Worm (Caenorhabditis elegans) whole organism, late embryonic: ENCODE results near the gene lin-5.

ENCODE experiments used
- C08G9.2 ChIP-seq: sonication (generic microtip); optimal IDR thresholded peaks from 2 replicates; lab custom pipeline; 2016; ENCODE audit warnings: mild to moderate bottlenecking, missing genetic modification characterization, moderate library complexity, missing compliant biosample characterization
- K02D7.2 ChIP-seq: sonication (generic microtip); optimal IDR thresholded peaks from 2 replicates; lab custom pipeline; 2017; ENCODE audit warnings: mild to moderate bottlenecking, missing genetic modification characterization, missing compliant biosample characterization
- K09A11.1 ChIP-seq: sonication (generic microtip); optimal IDR thresholded peaks from 2 replicates; lab custom pipeline; 2017; ENCODE audit warnings: antibody characterized with exemption, mild to moderate bottlenecking, missing genetic modification characterization, missing compliant biosample characterization; ENCODE audit not compliant: insufficient read depth
- T23F11.4 ChIP-seq: fragments of 200-800 bp; sonication (Bioruptor generic); optimal IDR thresholded peaks from 2 replicates; lab custom pipeline; 2018; ENCODE audit warnings: mild to moderate bottlenecking, missing genetic modification characterization, missing compliant biosample characterization
- ahr-1 ChIP-seq: sonication (generic microtip); optimal IDR thresholded peaks from 2 replicates; lab custom pipeline; 2016; ENCODE audit warnings: missing genetic modification characterization, missing compliant biosample characterization
- ceh-2 ChIP-seq: sonication (generic microtip); optimal IDR thresholded peaks from 2 replicates; lab custom pipeline; 2016; ENCODE audit warnings: missing genotype, missing genetic modification characterization, missing compliant biosample characterization
- ceh-31 ChIP-seq: sonication (generic microtip); optimal IDR thresholded peaks from 2 replicates; lab custom pipeline; 2016; ENCODE audit warnings: missing genetic modification characterization, missing compliant biosample characterization
- ceh-9 ChIP-seq: sonication (generic microtip); optimal IDR thresholded peaks from 2 replicates; lab custom pipeline; 2016; ENCODE audit warnings: mild to moderate bottlenecking, missing genetic modification characterization, inconsistent platforms, missing compliant biosample characterization
- elt-4 ChIP-seq: sonication (generic microtip); optimal IDR thresholded peaks from 2 replicates; lab custom pipeline; 2016; ENCODE audit warnings: missing genetic modification characterization, missing compliant biosample characterization
- ets-4 ChIP-seq: sonication (generic microtip); optimal IDR thresholded peaks from 2 replicates; lab custom pipeline; 2016; ENCODE audit warnings: missing genetic modification characterization, missing compliant biosample characterization
- fkh-6 ChIP-seq: sonication (generic microtip); optimal IDR thresholded peaks from 2 replicates; lab custom pipeline; 2016; ENCODE audit warnings: missing genetic modification characterization, missing compliant biosample characterization
- hlh-13 ChIP-seq: fragments of 200-800 bp; sonication (Bioruptor generic); optimal IDR thresholded peaks from 2 replicates; lab custom pipeline; 2018; ENCODE audit warnings: mild to moderate bottlenecking, missing genetic modification characterization, missing compliant biosample characterization
- hlh-15 ChIP-seq: sonication (generic microtip); optimal IDR thresholded peaks from 2 replicates; lab custom pipeline; 2016; ENCODE audit warnings: missing genetic modification characterization, missing compliant biosample characterization
- hlh-30 ChIP-seq: sonication (generic microtip); optimal IDR thresholded peaks from 2 replicates; lab custom pipeline; 2017; ENCODE audit warnings: antibody characterized with exemption, missing genetic modification characterization, missing compliant biosample characterization; ENCODE audit not compliant: insufficient read depth
- hlh-8 ChIP-seq: sonication (generic microtip); optimal IDR thresholded peaks from 2 replicates; lab custom pipeline; 2016; ENCODE audit warnings: missing genotype, missing genetic modification characterization, missing compliant biosample characterization
- lim-6 ChIP-seq: sonication (generic microtip); optimal IDR thresholded peaks from 2 replicates; lab custom pipeline; 2016; ENCODE audit warnings: missing genetic modification characterization, missing compliant biosample characterization
- mec-3 ChIP-seq: sonication (generic microtip); optimal IDR thresholded peaks from 2 replicates; lab custom pipeline; 2016; ENCODE audit warnings: borderline replicate concordance, missing genetic modification characterization, missing compliant biosample characterization
- nfya-1 ChIP-seq: sonication (generic microtip); optimal IDR thresholded peaks from 2 replicates; lab custom pipeline; 2017; ENCODE audit warnings: missing genetic modification characterization, mild to moderate bottlenecking, missing compliant biosample characterization, antibody characterized with exemption, moderate library complexity
- nhr-11 ChIP-seq: fragments of 150-350 bp; optimal IDR thresholded peaks from 2 replicates; lab custom pipeline; 2014; ENCODE audit warnings: missing biosample characterization, missing genetic modification characterization
- nhr-232 ChIP-seq: sonication (generic microtip); optimal IDR thresholded peaks from 2 replicates; lab custom pipeline; 2016; ENCODE audit warnings: missing genetic modification characterization, missing compliant biosample characterization
- npax-4 ChIP-seq: sonication (generic microtip); optimal IDR thresholded peaks from 2 replicates; lab custom pipeline; 2016; ENCODE audit warnings: missing genetic modification characterization, missing compliant biosample characterization
- pat-9 ChIP-seq: fragments of 200-800 bp; sonication (Bioruptor generic); optimal IDR thresholded peaks from 2 replicates; lab custom pipeline; 2018; ENCODE audit warnings: mild to moderate bottlenecking, missing genetic modification characterization, moderate library complexity, missing compliant biosample characterization
- pha-2 ChIP-seq: sonication (generic microtip); optimal IDR thresholded peaks from 2 replicates; lab custom pipeline; 2017; ENCODE audit warnings: mild to moderate bottlenecking, missing genetic modification characterization, missing compliant biosample characterization
- pha-4 ChIP-seq: fragments of 150-350 bp; optimal IDR thresholded peaks from 2 replicates; lab custom pipeline; 2018; ENCODE audit warnings: missing biosample characterization, missing genetic modification reagents, missing genetic modification characterization
- sox-4 ChIP-seq: sonication (generic microtip); optimal IDR thresholded peaks from 2 replicates; lab custom pipeline; 2017; ENCODE audit warnings: mild to moderate bottlenecking, missing genetic modification characterization, inconsistent platforms, missing compliant biosample characterization
- tbx-2 ChIP-seq: sonication (generic microtip); optimal IDR thresholded peaks from 2 replicates; lab custom pipeline; 2016; ENCODE audit warnings: missing genetic modification characterization, missing compliant biosample characterization
- tbx-7 ChIP-seq: sonication (generic microtip); optimal IDR thresholded peaks from 2 replicates; lab custom pipeline; 2016; ENCODE audit warnings: missing genotype, missing genetic modification characterization, missing compliant biosample characterization
- unc-3 ChIP-seq, 2 experiments: fragments of 200-800 bp in 1 of 2; sonication (Bioruptor generic) in 1 of 2; sonication (generic microtip) in 1 of 2; conservative IDR thresholded peaks in 1 of 2; optimal IDR thresholded peaks in 1 of 2; 2 replicates each; pipeline versions ENCODE4 v1.3.6 to Lab custom; 2016 to 2022; ENCODE audit warnings: missing compliant biosample characterization in 2 of 2, missing genetic modification characterization in 2 of 2, missing genetic modification reagents in 1 of 2
- unc-86 ChIP-seq: sonication (generic microtip); optimal IDR thresholded peaks from 2 replicates; lab custom pipeline; 2016; ENCODE audit warnings: missing genetic modification characterization, missing compliant biosample characterization
- zip-5 ChIP-seq: sonication (generic microtip); optimal IDR thresholded peaks from 2 replicates; lab custom pipeline; 2016; ENCODE audit warnings: missing genetic modification characterization, missing compliant biosample characterization

The lin-5 gene

ce11 chrII:7873843-7874372, 13.5 kb downstream of the lin-5 start, which contains the start of gene T01H3.3:
Gene T01H3.3 (minus strand): TSS chrII:7873893.
- TF ChIP-seq elt-4 (tag; lab: Kevin White, UChicago) (no peak), zip-5 (tag; lab: Kevin White, UChicago) (no peak), ceh-9 (tag; lab: Kevin White, UChicago) (no peak)

- TF ChIP-seq hlh-8 (tag; lab: Kevin White, UChicago) = no peak
- no peak for TF ChIP-seq nhr-11 (tag; lab: Kevin White, UChicago)
- TF ChIP-seq ahr-1 = no peak
- no peak for TF ChIP-seq ceh-9 (tag; lab: Kevin White, UChicago)
- no peak for TF ChIP-seq unc-86 (tag; lab: Kevin White, UChicago)
- TF ChIP-seq fkh-6 (tag; lab: Kevin White, UChicago) = no peak
- no peak for TF ChIP-seq lim-6
- TF ChIP-seq mec-3 (tag; lab: Kevin White, UChicago) = no peak
- no peak for TF ChIP-seq sox-4 (tag; lab: Kevin White, UChicago)
- no peak for TF ChIP-seq npax-4
- no peak for TF ChIP-seq pha-2
- TF ChIP-seq hlh-15 (tag; lab: Kevin White, UChicago) = no peak
- TF ChIP-seq nfya-1 (tag; lab: Kevin White, UChicago) = no peak
- TF ChIP-seq elt-4 (tag; lab: Kevin White, UChicago) = no peak
- no peak for TF ChIP-seq pha-4 (tag; lab: Kevin White, UChicago)
- TF ChIP-seq K09A11.1 (tag; lab: Kevin White, UChicago) = no peak
These were observed 17.5 kb downstream of the lin-5 start, which contains the start of gene T01H3.2 for ce11 chrII:7877744-7878468. Gene T01H3.2 (minus strand): TSS chrII:7877994.

ce11 chrII:7879266-7879718, 18.9 kb downstream of the lin-5 start, which contains the start of the genes vha-4 and T01H3.5:
Gene vha-4 (minus strand): TSS chrII:7879316.
Gene T01H3.5 (plus strand): TSS chrII:7879616.
- TF ChIP-seq pat-9 (tag; lab: Kevin White, UChicago) (no peak), ceh-31 (peak; percentile 32), C08G9.2 (tag; lab: Kevin White, UChicago) (peak; percentile 15), K02D7.2 (tag; lab: Kevin White, UChicago) (no peak), nhr-11 (tag; lab: Kevin White, UChicago) (no peak), tbx-2 (tag; lab: Kevin White, UChicago) (peak; percentile 46), ceh-2 (tag; lab: Kevin White, UChicago) (peak; percentile 18), tbx-7 (tag; lab: Kevin White, UChicago) (no peak), ceh-9 (tag; lab: Kevin White, UChicago) (no peak), hlh-30 (tag; lab: Kevin White, UChicago) (no peak), ets-4 (tag; lab: Kevin White, UChicago) (peak; percentile 27), T23F11.4 (GFP tag; lab: Kevin White, UChicago) (no peak), elt-4 (tag; lab: Kevin White, UChicago) (no peak)

- TF ChIP-seq nhr-232 (tag; lab: Kevin White, UChicago) (no peak), unc-3 (GFP tag; conservative IDR thresholded peaks at IDR 0.05; lab: Robert Waterston, UW) (no peak), unc-3 (tag; optimal IDR thresholded peaks at IDR 0.05; lab: Kevin White, UChicago) (no peak), hlh-8 (tag; lab: Kevin White, UChicago) (no peak)
These were observed 20.0 kb downstream of the lin-5 start, which contains the start of gene perm-1 for ce11 chrII:7880373-7880862. Gene perm-1 (plus strand): TSS chrII:7880812.

- TF ChIP-seq hlh-13 (GFP tag; lab: Kevin White, UChicago) = peak; percentile 30
- TF ChIP-seq, all 69 proteins: peak for 1; not testable (repeated sequence) for 68
These were observed 22.8 kb downstream of the lin-5 start for ce11 chrII:7883163-7883562.
